Fruit fly (Drosophila melanogaster): ENCODE measurements around the gene CG34164.
A peak's percentile ranks its signal among the peaks of the same experiment; 100 is the strongest.

The CG34164 gene

dm6 chr2L:12063035-12063434 lies 6.9 kb downstream of the CG34164 start, which contains the start of gene Rab3-GAP (continued):
- TF ChIP-seq Sox100B (GFP tag; optimal IDR thresholded peaks at IDR 0.05) (no peak), CG12155 (GFP tag; optimal IDR thresholded peaks at IDR 0.05) (peak; percentile 22), CG18262 (tag; optimal IDR thresholded peaks at IDR 0.05) (peak; percentile 43), CG31365 (tag; optimal IDR thresholded peaks at IDR 0.05) (no peak), CG13287 (GFP tag; IDR thresholded peaks at IDR 0.05; ENCODE audit: partially characterized antibody) (peak; percentile 77), row (GFP tag; IDR thresholded peaks at IDR 0.05) (peak; percentile 85), fd96Cb (tag; optimal IDR thresholded peaks at IDR 0.05) (no peak), Med (GFP tag) (peak; percentile 78), CG12104 (GFP tag; optimal IDR thresholded peaks at IDR 0.05) (no peak), Scr (GFP tag; IDR thresholded peaks at IDR 0.05; ENCODE audit: partially characterized antibody) (peak; percentile 48), MBD-R2 (GFP tag; IDR thresholded peaks at IDR 0.05) (peak; percentile 82), CG8290 (GFP tag; optimal IDR thresholded peaks at IDR 0.05) (peak; percentile 26), CG8290 (tag; optimal IDR thresholded peaks at IDR 0.05) (no peak), CG10979 (tag; optimal IDR thresholded peaks at IDR 0.05) (peak; percentile 23), CG34224 (GFP tag; IDR thresholded peaks at IDR 0.05; ENCODE audit: partially characterized antibody) (peak; percentile 79), CG30431 (GFP tag; optimal IDR thresholded peaks at IDR 0.05) (no peak), CG9727 (GFP tag; optimal IDR thresholded peaks at IDR 0.05) (no peak), lilli (GFP tag; optimal IDR thresholded peaks at IDR 0.05) (peak; percentile 37), Pdp1 (GFP tag; optimal IDR thresholded peaks at IDR 0.05) (peak in 1 of 2 experiments; percentile 37), CG8924 (tag; optimal IDR thresholded peaks at IDR 0.05) (peak; percentile 20), Ets97D (GFP tag; optimal IDR thresholded peaks at IDR 0.05) (peak; percentile 11), unpg (GFP tag; optimal IDR thresholded peaks at IDR 0.05) (peak; percentile 45), CG18599 (GFP tag; optimal IDR thresholded peaks at IDR 0.05) (no peak), tin (GFP tag; optimal IDR thresholded peaks at IDR 0.05) (peak; percentile 29), Optix (GFP tag; IDR thresholded peaks at IDR 0.05) (no peak), hbn (GFP tag; IDR thresholded peaks at IDR 0.05; ENCODE audit: partially characterized antibody) (peak; percentile 63), zen (tag; optimal IDR thresholded peaks at IDR 0.05) (peak; percentile 43), Xbp1 (GFP tag; optimal IDR thresholded peaks at IDR 0.05) (peak; percentile 17), Asciz (GFP tag; optimal IDR thresholded peaks at IDR 0.05) (peak; percentile 36)

- no peak for TF ChIP-seq BEAF-32 (GFP tag; optimal IDR thresholded peaks at IDR 0.05)
- peak; percentile 9 for TF ChIP-seq CG17385 (GFP tag; optimal IDR thresholded peaks at IDR 0.05)
- no peak for TF ChIP-seq prd (optimal IDR thresholded peaks at IDR 0.05)
- TF ChIP-seq prd (GFP tag; IDR thresholded peaks at IDR 0.05) = peak; percentile 76; the same call in 2 of the 3 replicates
- TF ChIP-seq grau (tag; optimal IDR thresholded peaks at IDR 0.05) = peak; percentile 45
- peak; percentile 50 for TF ChIP-seq row (GFP tag; IDR thresholded peaks at IDR 0.05)
- TF ChIP-seq CG31441 (GFP tag; IDR thresholded peaks at IDR 0.05) = peak; percentile 68
- TF ChIP-seq sens (GFP tag) = peak; percentile 75
- TF ChIP-seq pan (optimal IDR thresholded peaks at IDR 0.05) = no peak
- no peak for TF ChIP-seq pan (GFP tag; optimal IDR thresholded peaks at IDR 0.05 in 1 of 2, IDR thresholded peaks at IDR 0.05 in 1 of 2)
- TF ChIP-seq CG13775 (GFP tag; optimal IDR thresholded peaks at IDR 0.05) = peak; percentile 12
- peak; percentile 32 for TF ChIP-seq CG2875 (GFP tag; optimal IDR thresholded peaks at IDR 0.05)
- no peak for TF ChIP-seq CkIIα-i1 (GFP tag; IDR thresholded peaks at IDR 0.05)
- TF ChIP-seq NC2β (GFP tag; optimal IDR thresholded peaks at IDR 0.05) = no peak
- peak; percentile 23 for TF ChIP-seq trem (tag; optimal IDR thresholded peaks at IDR 0.05)
- no peak for TF ChIP-seq zf30C (GFP tag; optimal IDR thresholded peaks at IDR 0.05)
- peak; percentile 32 for TF ChIP-seq az2 (GFP tag; optimal IDR thresholded peaks at IDR 0.05)
- TF ChIP-seq CG12769 (tag; optimal IDR thresholded peaks at IDR 0.05) = no peak
- peak; percentile 28 for TF ChIP-seq CG2202 (tag; optimal IDR thresholded peaks at IDR 0.05)
- TF ChIP-seq gsb-n (tag; optimal IDR thresholded peaks at IDR 0.05) = peak; percentile 72
- TF ChIP-seq CoRest (tag; optimal IDR thresholded peaks at IDR 0.05) = peak; percentile 48
- TF ChIP-seq corto (GFP tag; optimal IDR thresholded peaks at IDR 0.05) = peak; percentile 15
Measured at dm6 chr2L:12065683-12066386, 9.7 kb downstream of the CG34164 start.
